Fruit fly (Drosophila melanogaster) whole organism, embryonic: ENCODE data around the gene Elp5.

Experiments
- Aef1 ChIP-seq: fragments of 200-800 bp; sonication (Bioruptor generic); IDR thresholded peaks from 3 replicates; pipeline ENCODE4 v1.3.6; 2022; ENCODE audit warnings: missing biosample characterization, missing genetic modification characterization
- CG10274 ChIP-seq: fragments of 200-800 bp; sonication (Bioruptor generic); optimal IDR thresholded peaks from 3 replicates; lab custom pipeline; 2017; ENCODE audit warnings: missing biosample characterization, mild to moderate bottlenecking, missing genetic modification characterization
- CG10462 ChIP-seq: fragments of 200-800 bp; sonication (Bioruptor generic); optimal IDR thresholded peaks from 2 replicates; lab custom pipeline; 2016; ENCODE audit warnings: missing biosample characterization, missing genetic modification characterization
- CG11247 ChIP-seq: fragments of 200-800 bp; sonication (Bioruptor generic); IDR thresholded peaks from 2 replicates; pipeline ENCODE4 v1.3.6; 2022; ENCODE audit warnings: missing biosample characterization, missing genetic modification characterization
- CG11456 ChIP-seq: fragments of 200-800 bp; sonication (Bioruptor generic); IDR thresholded peaks from 3 replicates; pipeline ENCODE4 v1.3.6; 2022; ENCODE audit warnings: missing biosample characterization, missing genetic modification characterization
- CG12219 ChIP-seq: fragments of 200-800 bp; sonication (Bioruptor generic); optimal IDR thresholded peaks from 3 replicates; lab custom pipeline; 2018; ENCODE audit warnings: missing biosample characterization, mild to moderate bottlenecking, missing genetic modification characterization
- CG12391 ChIP-seq: fragments of 200-800 bp; sonication (Bioruptor generic); optimal IDR thresholded peaks from 3 replicates; lab custom pipeline; 2018; ENCODE audit warnings: missing biosample characterization, mild to moderate bottlenecking, missing genetic modification characterization, moderate library complexity
- CG13296 ChIP-seq: fragments of 200-800 bp; sonication (Bioruptor generic); optimal IDR thresholded peaks from 3 replicates; lab custom pipeline; 2018; ENCODE audit warnings: missing biosample characterization, mild to moderate bottlenecking, missing genetic modification characterization
- CG15011 ChIP-seq: fragments of 200-800 bp; sonication (Bioruptor generic); optimal IDR thresholded peaks from 3 replicates; lab custom pipeline; 2018; ENCODE audit warnings: missing biosample characterization, mild to moderate bottlenecking, missing genetic modification characterization
- CG15269 ChIP-seq: fragments of 200-800 bp; sonication (Bioruptor generic); optimal IDR thresholded peaks from 2 replicates; lab custom pipeline; 2018; ENCODE audit warnings: missing biosample characterization, mild to moderate bottlenecking, missing genetic modification characterization, moderate library complexity
- CG16863 ChIP-seq: fragments of 200-800 bp; sonication (Bioruptor generic); optimal IDR thresholded peaks from 3 replicates; lab custom pipeline; 2016; ENCODE audit warnings: missing biosample characterization, missing genetic modification characterization
- CG17186 ChIP-seq: fragments of 200-800 bp; sonication (Bioruptor generic); optimal IDR thresholded peaks from 3 replicates; lab custom pipeline; 2017; ENCODE audit warnings: missing biosample characterization, missing genetic modification reagents, missing genetic modification characterization
- CG31388 ChIP-seq: fragments of 200-800 bp; sonication (Bioruptor generic); optimal IDR thresholded peaks from 2 replicates; lab custom pipeline; 2016; ENCODE audit warnings: missing biosample characterization, missing genetic modification characterization
- CG3163 ChIP-seq: fragments of 200-800 bp; sonication (Bioruptor generic); optimal IDR thresholded peaks from 3 replicates; lab custom pipeline; 2016; ENCODE audit warnings: missing biosample characterization, missing genetic modification characterization
- CG42726 ChIP-seq: fragments of 200-800 bp; sonication (Bioruptor generic); IDR thresholded peaks from 2 replicates; pipeline ENCODE4 v1.3.6; 2022; ENCODE audit warnings: missing biosample characterization, missing genetic modification characterization; ENCODE audit not compliant: partially characterized antibody
- CG4424 ChIP-seq: fragments of 200-800 bp; sonication (Bioruptor generic); optimal IDR thresholded peaks from 3 replicates; lab custom pipeline; 2016; ENCODE audit warnings: missing biosample characterization, missing genetic modification characterization
- CG4854 ChIP-seq: fragments of 200-800 bp; sonication (Bioruptor generic); optimal IDR thresholded peaks from 2 replicates; lab custom pipeline; 2016; ENCODE audit warnings: missing biosample characterization, missing genetic modification characterization, inconsistent platforms
- CG6765 ChIP-seq: fragments of 200-800 bp; sonication (Bioruptor generic); optimal IDR thresholded peaks from 3 replicates; lab custom pipeline; 2017; ENCODE audit warnings: missing biosample characterization, mild to moderate bottlenecking, missing genetic modification characterization
- CG7987 ChIP-seq: fragments of 200-800 bp; sonication (Bioruptor generic); optimal IDR thresholded peaks from 2 replicates; lab custom pipeline; 2018; ENCODE audit warnings: missing biosample characterization, mild to moderate bottlenecking, missing genetic modification characterization, moderate library complexity
- CG8765 ChIP-seq: fragments of 200-800 bp; sonication (Bioruptor generic); IDR thresholded peaks from 2 replicates; pipeline ENCODE4 v1.3.6; 2022; ENCODE audit warnings: missing biosample characterization, missing genetic modification characterization
- CG9797 ChIP-seq: fragments of 200-800 bp; sonication (Bioruptor generic); optimal IDR thresholded peaks from 3 replicates; lab custom pipeline; 2018; ENCODE audit warnings: missing biosample characterization, mild to moderate bottlenecking, missing genetic modification characterization
- CG9817 ChIP-seq: fragments of 200-800 bp; sonication (Bioruptor generic); optimal IDR thresholded peaks from 2 replicates; lab custom pipeline; 2018; ENCODE audit warnings: missing biosample characterization, mild to moderate bottlenecking, missing genetic modification characterization, moderate library complexity
- Dll ChIP-seq: fragments of 200-800 bp; sonication (Bioruptor generic); IDR thresholded peaks from 4 replicates; pipeline ENCODE4 v1.3.6; 2022; ENCODE audit warnings: missing biosample characterization, missing genetic modification characterization; ENCODE audit not compliant: partially characterized antibody
- Ets97D ChIP-seq: fragments of 200-800 bp; sonication (Bioruptor generic); optimal IDR thresholded peaks from 3 replicates; lab custom pipeline; 2016; ENCODE audit warnings: missing biosample characterization, missing genetic modification characterization
- Fer2 ChIP-seq: fragments of 200-800 bp; sonication (Bioruptor generic); optimal IDR thresholded peaks from 2 replicates; lab custom pipeline; 2018; ENCODE audit warnings: missing biosample characterization, mild to moderate bottlenecking, missing genetic modification characterization, moderate library complexity
- H2.0 ChIP-seq: fragments of 200-800 bp; sonication (Bioruptor generic); IDR thresholded peaks from 2 replicates; pipeline ENCODE4 v1.3.6; 2022; ENCODE audit warnings: missing biosample characterization, missing genetic modification characterization
- HLHmδ ChIP-seq: fragments of 200-800 bp; sonication (Bioruptor generic); optimal IDR thresholded peaks from 2 replicates; lab custom pipeline; 2018; ENCODE audit warnings: missing biosample characterization, mild to moderate bottlenecking, missing genetic modification characterization, moderate library complexity
- Lpt ChIP-seq: fragments of >200 bp; optimal IDR thresholded peaks from 2 replicates; lab custom pipeline; 2018; ENCODE audit warnings: missing biosample characterization, missing genetic modification characterization
- Mrtf ChIP-seq: fragments of 200-800 bp; sonication (Bioruptor generic); IDR thresholded peaks from 3 replicates; pipeline ENCODE4 v1.3.6; 2022; ENCODE audit warnings: missing biosample characterization, missing genetic modification characterization
- Scr ChIP-seq: fragments of 200-800 bp; sonication (Bioruptor generic); IDR thresholded peaks from 2 replicates; pipeline ENCODE4 v1.3.6; 2022; ENCODE audit warnings: missing biosample characterization, missing genetic modification characterization; ENCODE audit not compliant: partially characterized antibody
- Six4 ChIP-seq: fragments of 200-800 bp; sonication (Bioruptor generic); optimal IDR thresholded peaks from 2 replicates; lab custom pipeline; 2016; ENCODE audit warnings: missing biosample characterization, missing genetic modification characterization
- Spps ChIP-seq: fragments of 200-800 bp; sonication (Bioruptor generic); optimal IDR thresholded peaks from 2 replicates; lab custom pipeline; 2018; ENCODE audit warnings: missing biosample characterization, mild to moderate bottlenecking, missing genetic modification characterization
- bsh ChIP-seq, 2 experiments: fragments of 200-800 bp; sonication (Bioruptor generic); optimal IDR thresholded peaks; 2 replicates each; lab custom pipeline; 2017 to 2018; ENCODE audit warnings: mild to moderate bottlenecking in 2 of 2, missing biosample characterization in 2 of 2, missing genetic modification characterization in 2 of 2, moderate library complexity in 1 of 2
- cwo ChIP-seq: fragments of 200-800 bp; sonication (Bioruptor generic); optimal IDR thresholded peaks from 3 replicates; lab custom pipeline; 2017; ENCODE audit warnings: missing biosample characterization, missing genetic modification characterization, mild to moderate bottlenecking, moderate library complexity, missing genetic modification reagents
- ems ChIP-seq: fragments of 200-800 bp; sonication (Bioruptor generic); optimal IDR thresholded peaks from 3 replicates; lab custom pipeline; 2016; ENCODE audit warnings: missing biosample characterization, missing genetic modification characterization
- gem ChIP-seq: fragments of 200-800 bp; sonication (Bioruptor generic); optimal IDR thresholded peaks from 2 replicates; lab custom pipeline; 2019; ENCODE audit warnings: missing biosample characterization, mild to moderate bottlenecking, missing genetic modification characterization, moderate library complexity
- lbe ChIP-seq: fragments of 200-800 bp; sonication (Bioruptor generic); optimal IDR thresholded peaks from 2 replicates; lab custom pipeline; 2016; ENCODE audit warnings: missing biosample characterization, mild to moderate bottlenecking, missing genetic modification characterization
- maf-S ChIP-seq: fragments of 200-800 bp; sonication (Bioruptor generic); optimal IDR thresholded peaks from 2 replicates; lab custom pipeline; 2016; ENCODE audit warnings: missing biosample characterization, missing genetic modification characterization
- mirr ChIP-seq: fragments of 200-800 bp; sonication (Bioruptor generic); optimal IDR thresholded peaks from 3 replicates; lab custom pipeline; 2018; ENCODE audit warnings: missing biosample characterization, mild to moderate bottlenecking, missing genetic modification characterization
- nau ChIP-seq: fragments of 200-800 bp; sonication (Bioruptor generic); optimal IDR thresholded peaks from 3 replicates; lab custom pipeline; 2017; ENCODE audit warnings: missing biosample characterization, mild to moderate bottlenecking, missing genetic modification characterization, missing genetic modification reagents
- phol ChIP-seq: fragments of 200-800 bp; sonication (Bioruptor generic); optimal IDR thresholded peaks from 3 replicates; lab custom pipeline; 2018; ENCODE audit warnings: missing biosample characterization, mild to moderate bottlenecking, missing genetic modification characterization, moderate library complexity
- sens-2 ChIP-seq: fragments of 200-800 bp; sonication (Bioruptor generic); IDR thresholded peaks from 2 replicates; pipeline ENCODE4 v1.3.6; 2022; ENCODE audit warnings: missing biosample characterization, missing genetic modification characterization
- sim ChIP-seq: fragments of 200-800 bp; sonication (Bioruptor generic); IDR thresholded peaks from 2 replicates; pipeline ENCODE4 v1.3.6; 2022; ENCODE audit warnings: missing biosample characterization, missing genetic modification characterization
- so ChIP-seq: fragments of 200-800 bp; sonication (Bioruptor generic); IDR thresholded peaks from 3 replicates; pipeline ENCODE4 v1.3.6; 2022; ENCODE audit warnings: missing biosample characterization, missing genetic modification characterization
- twi ChIP-seq: fragments of 200-800 bp; optimal IDR thresholded peaks from 2 replicates; lab custom pipeline; 2019; ENCODE audit warnings: missing biosample characterization, mild to moderate bottlenecking, missing genetic modification characterization, moderate library complexity
- usp ChIP-seq: fragments of >200 bp; optimal IDR thresholded peaks from 2 replicates; lab custom pipeline; 2017; ENCODE audit warnings: missing biosample characterization, missing genetic modification characterization
- vnd ChIP-seq: fragments of 200-800 bp; sonication (Bioruptor generic); IDR thresholded peaks from 3 replicates; pipeline ENCODE4 v1.3.6; 2022; ENCODE audit warnings: missing biosample characterization, missing genetic modification characterization; ENCODE audit not compliant: partially characterized antibody
- wek ChIP-seq: fragments of 200-800 bp; sonication (Bioruptor generic); optimal IDR thresholded peaks from 3 replicates; lab custom pipeline; 2018; ENCODE audit warnings: missing biosample characterization, mild to moderate bottlenecking, missing genetic modification characterization, moderate library complexity
- zen ChIP-seq: fragments of 200-800 bp; sonication (Bioruptor generic); optimal IDR thresholded peaks from 3 replicates; lab custom pipeline; 2018; ENCODE audit warnings: missing biosample characterization, mild to moderate bottlenecking, missing genetic modification characterization, moderate library complexity
- zf30C ChIP-seq: fragments of 200-800 bp; sonication (Bioruptor generic); optimal IDR thresholded peaks from 3 replicates; lab custom pipeline; 2018; ENCODE audit warnings: missing biosample characterization, mild to moderate bottlenecking, missing genetic modification characterization

The Elp5 gene

DNA sequence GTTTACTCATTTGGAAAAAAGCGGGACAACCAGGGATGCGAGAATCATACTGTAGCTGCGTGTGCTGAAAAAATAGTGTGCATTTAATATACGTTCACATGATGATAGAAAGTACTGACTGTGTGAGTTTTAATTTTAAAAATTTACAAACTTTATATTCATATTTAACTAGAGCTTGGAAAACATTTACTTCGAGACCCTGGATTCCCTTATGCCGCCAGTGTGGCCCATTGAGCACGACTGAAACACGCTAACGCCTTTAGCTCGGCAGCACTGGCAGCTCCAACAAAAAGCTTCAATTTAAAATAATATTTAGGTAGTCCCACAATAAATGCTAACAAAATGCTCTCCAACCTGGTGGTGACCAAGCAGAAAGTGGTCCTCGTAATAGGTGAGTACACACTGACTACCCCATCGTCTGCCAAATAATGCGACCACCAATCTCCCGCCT lies at the start of gene Elp5, which contains the start of gene CG1275 (continued):
- TF ChIP-seq CG17186 (GFP tag; lab: Kevin White, UChicago) (peak; percentile 82), Aef1 (GFP tag; lab: Robert Waterston, UW) (peak; percentile 99), HLHmδ (no peak), H2.0 (GFP tag; lab: Robert Waterston, UW) (peak; percentile 99), so (peak; percentile 99), CG15011 (peak; percentile 91), CG11456 (GFP tag; lab: Robert Waterston, UW) (peak; percentile 100), CG4424 (GFP tag; lab: Kevin White, UChicago) (peak; percentile 98), mirr (GFP tag; lab: Kevin White, UChicago) (peak; percentile 98), nau (no peak), CG15269 (tag; lab: Kevin White, UChicago) (peak; percentile 98), CG3163 (GFP tag; lab: Kevin White, UChicago) (peak; percentile 82), CG16863 (GFP tag; lab: Kevin White, UChicago) (peak; percentile 95), CG6765 (peak; percentile 94), CG31388 (GFP tag; lab: Kevin White, UChicago) (peak; percentile 88), vnd (GFP tag; lab: Robert Waterston, UW) (no peak), bsh (GFP tag; optimal IDR thresholded peaks at IDR 0.05; lab: Kevin White, UChicago) (peak; percentile 94 to 99), Six4 (GFP tag; lab: Kevin White, UChicago) (peak; percentile 95), lbe (GFP tag; lab: Kevin White, UChicago) (peak; percentile 98), wek (GFP tag; lab: Kevin White, UChicago) (peak; percentile 94), CG12219 (GFP tag; lab: Kevin White, UChicago) (peak; percentile 97), Fer2 (tag; lab: Kevin White, UChicago) (peak; percentile 98), gem (tag; lab: Kevin White, UChicago) (peak; percentile 99), CG8765 (peak; percentile 99), Lpt (GFP tag; lab: Kevin White, UChicago) (no peak), CG9817 (peak; percentile 99), maf-S (GFP tag; lab: Kevin White, UChicago) (peak; percentile 97), sim (peak; percentile 99), Spps (tag; lab: Kevin White, UChicago) (peak; percentile 92), usp (GFP tag; lab: Kevin White, UChicago) (no peak), Dll (GFP tag; lab: Robert Waterston, UW) (0 out of 4 replicates have a peak, but pooled peaks have one; percentile 29), CG10274 (GFP tag; lab: Kevin White, UChicago) (peak; percentile 79), CG11247 (peak; percentile 100), ems (GFP tag; lab: Kevin White, UChicago) (peak; percentile 96), twi (peak; percentile 95), CG12391 (tag; lab: Kevin White, UChicago) (peak; percentile 98), Scr (GFP tag; lab: Robert Waterston, UW) (0 out of 2 replicates have a peak, but pooled peaks have one; percentile 19), phol (tag; lab: Kevin White, UChicago) (peak; percentile 96), CG9797 (GFP tag; lab: Kevin White, UChicago) (peak; percentile 57), zen (tag; lab: Kevin White, UChicago) (peak; percentile 93), CG4854 (peak; percentile 97), zf30C (GFP tag; lab: Kevin White, UChicago) (no peak), Mrtf (GFP tag; lab: Robert Waterston, UW) (peak; percentile 100), sens-2 (GFP tag; lab: Robert Waterston, UW) (peak; percentile 99), CG10462 (GFP tag; lab: Kevin White, UChicago) (peak; percentile 96), CG42726 (GFP tag; lab: Robert Waterston, UW) (no peak), cwo (GFP tag; lab: Kevin White, UChicago) (peak; percentile 93), CG13296 (GFP tag; lab: Kevin White, UChicago) (peak; percentile 98), CG7987 (GFP tag; lab: Kevin White, UChicago) (peak; percentile 89), Ets97D (peak; percentile 95)
